Fruit fly (Drosophila melanogaster): ENCODE results near the gene CG46512.
"Not testable (repeated sequence)": the region's sequence is repeated elsewhere in the genome, so short reads cannot be mapped to it uniquely, and the experiment has no call there.

- TF ChIP-seq pan (optimal IDR thresholded peaks at IDR 0.05); EcR (GFP tag; optimal IDR thresholded peaks at IDR 0.05); Dll (optimal IDR thresholded peaks at IDR 0.05): not testable (repeated sequence)
These were observed 14.7 kb downstream of the CG46512 start, which contains the start of gene CG46515 for dm6 chrX:22201883-22202282.
